Fruit fly (Drosophila melanogaster) whole organism, adult: ENCODE measurements around the gene Cpr11A.

ENCODE experiments used
- CG11617 ChIP-seq: fragments of 200-800 bp; sonication (Bioruptor generic); optimal IDR thresholded peaks from 2 replicates; lab custom pipeline; 2017; ENCODE audit warnings: mild to moderate bottlenecking, missing biosample characterization, missing genetic modification reagents, missing genetic modification characterization
- CG14711 ChIP-seq: fragments of 200-800 bp; sonication (Bioruptor generic); optimal IDR thresholded peaks from 2 replicates; lab custom pipeline; 2018; ENCODE audit warnings: missing biosample characterization, mild to moderate bottlenecking, missing genetic modification characterization, moderate library complexity
- CG5204 ChIP-seq: fragments of 200-800 bp; sonication (Bioruptor generic); optimal IDR thresholded peaks from 2 replicates; lab custom pipeline; 2016; ENCODE audit warnings: missing biosample characterization, missing genetic modification characterization
- CG7101 ChIP-seq: fragments of 200-800 bp; sonication (Bioruptor generic); optimal IDR thresholded peaks from 2 replicates; lab custom pipeline; 2018; ENCODE audit warnings: missing biosample characterization, mild to moderate bottlenecking, missing genetic modification characterization, moderate library complexity
- Crg-1 ChIP-seq: fragments of 200-800 bp; sonication (Bioruptor generic); optimal IDR thresholded peaks from 2 replicates; lab custom pipeline; 2016; ENCODE audit warnings: missing biosample characterization, missing genetic modification characterization
- Hr96 ChIP-seq: fragments of 200-800 bp; sonication (Bioruptor generic); optimal IDR thresholded peaks from 2 replicates; lab custom pipeline; 2016; ENCODE audit warnings: missing biosample characterization, missing genetic modification characterization
- Mnt ChIP-seq: fragments of 200-800 bp; sonication (Bioruptor generic); optimal IDR thresholded peaks from 2 replicates; lab custom pipeline; 2016; ENCODE audit warnings: missing biosample characterization, mild to moderate bottlenecking, missing genetic modification characterization
- cic ChIP-seq: fragments of 200-800 bp; sonication (Bioruptor generic); optimal IDR thresholded peaks from 2 replicates; lab custom pipeline; 2017; ENCODE audit warnings: missing biosample characterization, mild to moderate bottlenecking, missing genetic modification characterization, moderate library complexity
- cnc ChIP-seq, 2 experiments: fragments of >200 bp; optimal IDR thresholded peaks; 2 replicates each; lab custom pipeline; 2017
- ovo ChIP-seq: fragments of 200-800 bp; sonication (Bioruptor generic); optimal IDR thresholded peaks from 2 replicates; lab custom pipeline; 2016; ENCODE audit warnings: missing biosample characterization, missing genetic modification characterization
- tj ChIP-seq: fragments of 200-800 bp; sonication (Bioruptor generic); optimal IDR thresholded peaks from 3 replicates; lab custom pipeline; 2017; ENCODE audit warnings: missing biosample characterization, mild to moderate bottlenecking, missing genetic modification characterization, moderate library complexity

DNA sequence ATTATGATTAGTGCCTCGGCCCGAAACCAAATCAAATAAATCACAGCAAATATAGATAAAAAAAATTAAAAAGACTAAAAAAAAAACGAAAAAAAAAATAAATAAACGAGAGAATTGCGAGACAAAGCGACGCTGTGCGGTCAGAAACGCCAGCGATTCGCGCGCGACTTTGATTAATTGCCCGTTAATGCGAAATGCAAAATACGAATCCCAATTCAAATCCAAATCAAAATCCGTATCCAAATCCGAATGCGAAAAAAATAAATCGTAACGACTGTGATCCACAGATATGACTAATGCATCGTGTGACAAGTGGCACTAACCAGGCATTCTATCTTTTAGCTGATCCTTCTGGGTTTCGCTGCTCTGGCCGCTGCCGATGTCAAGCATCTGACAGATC lies 715 bp downstream of the Cpr11A start:
- TF ChIP-seq CG14711 (tag; lab: Kevin White, UChicago) (no peak), CG11617 (GFP tag; lab: Kevin White, UChicago) (no peak), Mnt (no peak), cnc (optimal IDR thresholded peaks at IDR 0.05; lab: Kevin White, UChicago) (no peak), tj (no peak), ovo (GFP tag; lab: Kevin White, UChicago) (no peak), CG7101 (no peak), Hr96 (GFP tag; lab: Kevin White, UChicago) (no peak), CG5204 (GFP tag; lab: Kevin White, UChicago) (no peak), Crg-1 (GFP tag; lab: Kevin White, UChicago) (no peak), cic (no peak)
